Fruit fly (Drosophila melanogaster) whole organism, embryonic: ENCODE results near the gene CG10947.
A peak's percentile ranks its signal among the peaks of the same experiment; 100 is the strongest.

Experiments used
- Atf3 ChIP-seq: fragments of 200-800 bp; sonication (Bioruptor generic); optimal IDR thresholded peaks from 3 replicates; lab custom pipeline; 2016; ENCODE audit warnings: missing biosample characterization, missing genetic modification characterization
- BEAF-32 ChIP-seq: fragments of 200-800 bp; sonication (Bioruptor generic); optimal IDR thresholded peaks from 3 replicates; lab custom pipeline; 2017; ENCODE audit warnings: missing biosample characterization, missing genetic modification characterization, mild to moderate bottlenecking, moderate library complexity, missing genetic modification reagents
- C15 ChIP-seq: fragments of 200-800 bp; sonication (Bioruptor generic); IDR thresholded peaks from 3 replicates; pipeline ENCODE4 v1.3.6; 2022; ENCODE audit warnings: missing biosample characterization, missing genetic modification characterization
- CG10267 ChIP-seq: fragments of 200-800 bp; sonication (Bioruptor generic); optimal IDR thresholded peaks from 2 replicates; lab custom pipeline; 2018; ENCODE audit warnings: missing biosample characterization, mild to moderate bottlenecking, missing genetic modification characterization, moderate library complexity
- CG14441 ChIP-seq: fragments of 200-800 bp; sonication (Bioruptor generic); IDR thresholded peaks from 2 replicates; pipeline ENCODE4 v1.3.6; 2022; ENCODE audit warnings: missing biosample characterization, missing genetic modification characterization
- CG14710 ChIP-seq: fragments of 200-800 bp; sonication (Bioruptor generic); optimal IDR thresholded peaks from 3 replicates; lab custom pipeline; 2019; ENCODE audit warnings: missing biosample characterization, mild to moderate bottlenecking, missing genetic modification characterization, moderate library complexity
- CG17912 ChIP-seq: fragments of 200-800 bp; sonication (Bioruptor generic); optimal IDR thresholded peaks from 2 replicates; lab custom pipeline; 2018; ENCODE audit warnings: missing biosample characterization, mild to moderate bottlenecking, missing genetic modification characterization
- CG30403 ChIP-seq: fragments of 200-800 bp; sonication (Bioruptor generic); optimal IDR thresholded peaks from 3 replicates; lab custom pipeline; 2016; ENCODE audit warnings: missing biosample characterization, missing genetic modification characterization
- CG30431 ChIP-seq: fragments of 200-800 bp; sonication (Bioruptor generic); optimal IDR thresholded peaks from 2 replicates; lab custom pipeline; 2017; ENCODE audit warnings: missing biosample characterization, missing genetic modification characterization
- CG3065 ChIP-seq: fragments of 200-800 bp; sonication (Bioruptor generic); optimal IDR thresholded peaks from 2 replicates; lab custom pipeline; 2016; ENCODE audit warnings: missing biosample characterization, missing genetic modification characterization
- CG31441 ChIP-seq: fragments of 200-800 bp; sonication (Bioruptor generic); IDR thresholded peaks from 2 replicates; pipeline ENCODE4 v1.3.6; 2022; ENCODE audit warnings: missing biosample characterization, missing genetic modification characterization
- CG3726 ChIP-seq: fragments of 200-800 bp; sonication (Bioruptor generic); IDR thresholded peaks from 3 replicates; pipeline ENCODE4, ENCODE4 v1.3.6; 2022; ENCODE audit warnings: missing biosample characterization, missing genetic modification characterization
- CG3995 ChIP-seq: fragments of 200-800 bp; sonication (Bioruptor generic); optimal IDR thresholded peaks from 3 replicates; lab custom pipeline; 2016; ENCODE audit warnings: missing biosample characterization, missing genetic modification characterization
- CG4404 ChIP-seq: fragments of 200-800 bp; sonication (Bioruptor generic); IDR thresholded peaks from 2 replicates; pipeline ENCODE4 v1.3.6; 2022; ENCODE audit warnings: missing biosample characterization, missing genetic modification characterization
- CG6813 ChIP-seq: fragments of 200-800 bp; sonication (Bioruptor generic); optimal IDR thresholded peaks from 2 replicates; lab custom pipeline; 2017; ENCODE audit warnings: missing biosample characterization, missing genetic modification characterization, mild to moderate bottlenecking, moderate library complexity, missing genetic modification reagents
- Camta ChIP-seq: fragments of 200-800 bp; sonication (Bioruptor generic); optimal IDR thresholded peaks from 2 replicates; lab custom pipeline; 2016; ENCODE audit warnings: missing biosample characterization, missing genetic modification characterization
- E2f1 ChIP-seq: fragments of 200-800 bp; sonication (Bioruptor generic); IDR thresholded peaks from 2 replicates; pipeline ENCODE4 v1.3.6; 2022; ENCODE audit warnings: missing biosample characterization, missing genetic modification characterization
- E2f2 ChIP-seq: fragments of 200-800 bp; sonication (Bioruptor generic); IDR thresholded peaks from 2 replicates; pipeline ENCODE4 v1.3.6; 2022; ENCODE audit warnings: missing biosample characterization, missing genetic modification characterization
- Fer2 ChIP-seq: fragments of 200-800 bp; sonication (Bioruptor generic); optimal IDR thresholded peaks from 2 replicates; lab custom pipeline; 2018; ENCODE audit warnings: missing biosample characterization, mild to moderate bottlenecking, missing genetic modification characterization, moderate library complexity
- HmgD ChIP-seq: fragments of 200-800 bp; sonication (Bioruptor generic); optimal IDR thresholded peaks from 3 replicates; lab custom pipeline; 2016; ENCODE audit warnings: missing biosample characterization, missing genetic modification characterization
- Hmr ChIP-seq: fragments of 200-800 bp; sonication (Bioruptor generic); optimal IDR thresholded peaks from 3 replicates; lab custom pipeline; 2017; ENCODE audit warnings: mild to moderate bottlenecking, missing biosample characterization, missing genetic modification reagents, missing genetic modification characterization
- Jarid2 ChIP-seq: fragments of 200-800 bp; sonication (Bioruptor generic); optimal IDR thresholded peaks from 3 replicates; lab custom pipeline; 2017; ENCODE audit warnings: mild to moderate bottlenecking, missing biosample characterization, missing genetic modification reagents, missing genetic modification characterization
- NC2α ChIP-seq: fragments of 200-800 bp; sonication (Bioruptor generic); optimal IDR thresholded peaks from 2 replicates; lab custom pipeline; 2016; ENCODE audit warnings: missing biosample characterization, missing genetic modification characterization
- NFAT ChIP-seq: fragments of 200-800 bp; sonication (Bioruptor generic); IDR thresholded peaks from 2 replicates; pipeline ENCODE4 v1.3.6; 2022; ENCODE audit warnings: missing biosample characterization, missing genetic modification characterization
- Xrp1 ChIP-seq: fragments of 200-800 bp; sonication (Bioruptor generic); IDR thresholded peaks from 2 replicates; pipeline ENCODE4 v1.3.6; 2022; ENCODE audit warnings: missing biosample characterization, missing genetic modification characterization
- bcd ChIP-seq: fragments of 200-800 bp; sonication (Bioruptor generic); optimal IDR thresholded peaks from 2 replicates; lab custom pipeline; 2017; ENCODE audit warnings: missing biosample characterization, mild to moderate bottlenecking, missing genetic modification characterization
- da ChIP-seq: fragments of 200-800 bp; sonication (Bioruptor generic); optimal IDR thresholded peaks from 2 replicates; lab custom pipeline; 2016; ENCODE audit warnings: missing biosample characterization, missing genetic modification characterization
- disco-r ChIP-seq: fragments of 200-800 bp; sonication (Bioruptor generic); optimal IDR thresholded peaks from 2 replicates; lab custom pipeline; 2016; ENCODE audit warnings: missing biosample characterization, missing genetic modification characterization
- eyg ChIP-seq: fragments of 200-800 bp; sonication (Bioruptor generic); optimal IDR thresholded peaks from 3 replicates; lab custom pipeline; 2016; ENCODE audit warnings: missing biosample characterization, missing genetic modification characterization
- fu2 ChIP-seq: fragments of 200-800 bp; sonication (Bioruptor generic); optimal IDR thresholded peaks from 2 replicates; lab custom pipeline; 2016; ENCODE audit warnings: missing biosample characterization, missing genetic modification characterization
- gce ChIP-seq: fragments of 200-800 bp; sonication (Bioruptor generic); IDR thresholded peaks from 3 replicates; pipeline ENCODE4 v1.3.6; 2022; ENCODE audit warnings: missing biosample characterization, missing genetic modification characterization
- gem ChIP-seq: fragments of 200-800 bp; sonication (Bioruptor generic); optimal IDR thresholded peaks from 2 replicates; lab custom pipeline; 2019; ENCODE audit warnings: missing biosample characterization, mild to moderate bottlenecking, missing genetic modification characterization, moderate library complexity
- gfzf ChIP-seq: fragments of 200-800 bp; sonication (Bioruptor generic); optimal IDR thresholded peaks from 2 replicates; lab custom pipeline; 2016; ENCODE audit warnings: missing biosample characterization, mild to moderate bottlenecking, missing genetic modification characterization, moderate library complexity
- ham ChIP-seq: fragments of 200-800 bp; sonication (Bioruptor generic); IDR thresholded peaks from 2 replicates; pipeline ENCODE4 v1.3.6; 2022; ENCODE audit warnings: missing biosample characterization, missing genetic modification characterization
- hkb ChIP-seq, 2 experiments: fragments of 200-800 bp in 1 of 2; fragments of >200 bp in 1 of 2; sonication (Bioruptor generic) in 1 of 2; IDR thresholded peaks in 1 of 2; optimal IDR thresholded peaks in 1 of 2; 2 replicates each; pipeline versions ENCODE4 v1.3.6 to Lab custom; 2017 to 2022; ENCODE audit warnings: missing biosample characterization in 1 of 2, missing genetic modification characterization in 1 of 2
- hth ChIP-seq: fragments of >200 bp; optimal IDR thresholded peaks from 2 replicates; lab custom pipeline; 2017; ENCODE audit warnings: inconsistent platforms
- kay ChIP-seq: fragments of 200-800 bp; sonication (Bioruptor generic); optimal IDR thresholded peaks from 2 replicates; lab custom pipeline; 2016; ENCODE audit warnings: missing biosample characterization, missing genetic modification characterization
- knrl ChIP-seq: fragments of 200-800 bp; sonication (Bioruptor generic); IDR thresholded peaks from 3 replicates; pipeline ENCODE4 v1.3.6; 2022; ENCODE audit warnings: missing biosample characterization, missing genetic modification characterization; ENCODE audit not compliant: partially characterized antibody
- mirr ChIP-seq: fragments of 200-800 bp; sonication (Bioruptor generic); optimal IDR thresholded peaks from 3 replicates; lab custom pipeline; 2018; ENCODE audit warnings: missing biosample characterization, mild to moderate bottlenecking, missing genetic modification characterization
- nmo ChIP-seq: fragments of 200-800 bp; sonication (Bioruptor generic); optimal IDR thresholded peaks from 2 replicates; lab custom pipeline; 2018; ENCODE audit warnings: missing biosample characterization, mild to moderate bottlenecking, missing genetic modification characterization, moderate library complexity
- oc ChIP-seq: fragments of 200-800 bp; sonication (Bioruptor generic); optimal IDR thresholded peaks from 2 replicates; lab custom pipeline; 2018; ENCODE audit warnings: missing biosample characterization, mild to moderate bottlenecking, missing genetic modification characterization, moderate library complexity
- otp ChIP-seq: fragments of 200-800 bp; sonication (Bioruptor generic); IDR thresholded peaks from 3 replicates; pipeline ENCODE4, ENCODE4 v1.3.6; 2022; ENCODE audit warnings: missing biosample characterization, missing genetic modification characterization
- phol ChIP-seq: fragments of 200-800 bp; sonication (Bioruptor generic); optimal IDR thresholded peaks from 3 replicates; lab custom pipeline; 2018; ENCODE audit warnings: missing biosample characterization, mild to moderate bottlenecking, missing genetic modification characterization, moderate library complexity
- salm ChIP-seq: fragments of 200-800 bp; sonication (Bioruptor generic); optimal IDR thresholded peaks from 2 replicates; lab custom pipeline; 2018; ENCODE audit warnings: missing biosample characterization, mild to moderate bottlenecking, missing genetic modification characterization
- schlank ChIP-seq: fragments of 200-800 bp; sonication (Bioruptor generic); optimal IDR thresholded peaks from 2 replicates; lab custom pipeline; 2018; ENCODE audit warnings: missing biosample characterization, mild to moderate bottlenecking, missing genetic modification characterization
- slou ChIP-seq: fragments of 200-800 bp; sonication (Bioruptor generic); optimal IDR thresholded peaks from 3 replicates; lab custom pipeline; 2016; ENCODE audit warnings: missing biosample characterization, missing genetic modification characterization
- ssp ChIP-seq: fragments of 200-800 bp; sonication (Bioruptor generic); IDR thresholded peaks from 2 replicates; pipeline ENCODE4 v1.3.6; 2022; ENCODE audit warnings: missing biosample characterization, missing genetic modification characterization
- tap ChIP-seq: fragments of 200-800 bp; optimal IDR thresholded peaks from 3 replicates; lab custom pipeline; 2019; ENCODE audit warnings: missing biosample characterization, mild to moderate bottlenecking, missing genetic modification characterization, moderate library complexity
- tll ChIP-seq, 2 experiments: fragments of 200-800 bp in 1 of 2; fragments of >200 bp in 1 of 2; sonication (Bioruptor generic) in 1 of 2; optimal IDR thresholded peaks; 2 replicates each; lab custom pipeline; 2017 to 2019; ENCODE audit warnings: missing biosample characterization in 2 of 2, missing genetic modification characterization in 2 of 2, mild to moderate bottlenecking in 1 of 2, moderate library complexity in 1 of 2
- toy ChIP-seq: fragments of 200-800 bp; sonication (Bioruptor generic); IDR thresholded peaks from 2 replicates; pipeline ENCODE4 v1.3.6; 2022; ENCODE audit warnings: missing biosample characterization, missing genetic modification characterization

CG10947 gene

dm6 chr2L:20414750-20415211 is at the start of gene CG10947 (continued):
- TF ChIP-seq CG14710 (tag; lab: Kevin White, UChicago): peak; percentile 28
- TF ChIP-seq toy (GFP tag; lab: Robert Waterston, UW): 0 out of 2 replicates have a peak, but pooled peaks have one; percentile 32
- TF ChIP-seq Xrp1: peak; percentile 71
- TF ChIP-seq CG30431 (GFP tag; lab: Kevin White, UChicago): peak; percentile 42
- no peak for TF ChIP-seq gce
- TF ChIP-seq nmo (GFP tag; lab: Kevin White, UChicago): peak; percentile 60
- TF ChIP-seq mirr (GFP tag; lab: Kevin White, UChicago): no peak
- TF ChIP-seq CG31441 (GFP tag; lab: Robert Waterston, UW): peak; percentile 37; the same call in 1 of the 2 replicates
- TF ChIP-seq slou (GFP tag; lab: Kevin White, UChicago): no peak
- TF ChIP-seq NC2α: peak; percentile 25
- TF ChIP-seq E2f2 (GFP tag; lab: Robert Waterston, UW): peak; percentile 95
- peak; percentile 48 for TF ChIP-seq gem (tag; lab: Kevin White, UChicago)
- peak; percentile 59 for TF ChIP-seq Camta (GFP tag; lab: Kevin White, UChicago)
- peak; percentile 67 for TF ChIP-seq CG30403 (GFP tag; lab: Kevin White, UChicago)
- no peak for TF ChIP-seq CG3065
- no peak for TF ChIP-seq kay (GFP tag; lab: Kevin White, UChicago)
- TF ChIP-seq bcd (GFP tag; lab: Kevin White, UChicago): peak; percentile 64
- TF ChIP-seq Atf3 (GFP tag; lab: Kevin White, UChicago): peak; percentile 65
- peak; percentile 35 for TF ChIP-seq CG6813 (GFP tag; lab: Kevin White, UChicago)
- peak; percentile 33 for TF ChIP-seq ssp (GFP tag; lab: Robert Waterston, UW)
- TF ChIP-seq disco-r (GFP tag; lab: Kevin White, UChicago): peak; percentile 21
- TF ChIP-seq hth: no peak
- TF ChIP-seq fu2 (GFP tag; lab: Kevin White, UChicago): peak; percentile 43
- no peak for TF ChIP-seq oc (tag; lab: Kevin White, UChicago)
- TF ChIP-seq CG3995: peak; percentile 14
- TF ChIP-seq schlank: no peak
- TF ChIP-seq CG17912 (GFP tag; lab: Kevin White, UChicago): peak; percentile 82
- TF ChIP-seq NFAT: peak; percentile 64
- no peak for TF ChIP-seq Jarid2
- TF ChIP-seq CG14441: peak; percentile 55
- TF ChIP-seq salm: no peak
- no peak for TF ChIP-seq hkb (optimal IDR thresholded peaks at IDR 0.05; lab: Kevin White, UChicago)
- TF ChIP-seq hkb (GFP tag; IDR thresholded peaks at IDR 0.05; lab: Robert Waterston, UW): peak; percentile 60; the same call in 1 of the 2 replicates
- TF ChIP-seq phol (tag; lab: Kevin White, UChicago): peak; percentile 41
- peak; percentile 38 for TF ChIP-seq HmgD (GFP tag; lab: Kevin White, UChicago)
- peak; percentile 57 for TF ChIP-seq knrl
- peak; percentile 75; the same call in 2 of the 3 replicates for TF ChIP-seq otp
- peak; percentile 57 for TF ChIP-seq eyg (GFP tag; lab: Kevin White, UChicago)
- TF ChIP-seq BEAF-32 (GFP tag; lab: Kevin White, UChicago): peak; percentile 70
- no peak for TF ChIP-seq E2f1 (GFP tag; lab: Robert Waterston, UW)
- TF ChIP-seq gfzf (GFP tag; lab: Kevin White, UChicago): peak; percentile 16
- TF ChIP-seq Hmr (GFP tag; lab: Kevin White, UChicago): peak; percentile 75
- peak; percentile 0 for TF ChIP-seq tap
- TF ChIP-seq CG4404: no peak
- peak; percentile 69 for TF ChIP-seq da
- TF ChIP-seq CG3726: no peak
- TF ChIP-seq C15: no peak
- TF ChIP-seq Fer2 (tag; lab: Kevin White, UChicago): peak; percentile 21
- peak; percentile 81 for TF ChIP-seq CG10267 (tag; lab: Kevin White, UChicago)
- no peak for TF ChIP-seq ham
- TF ChIP-seq tll (GFP tag; optimal IDR thresholded peaks at IDR 0.05; lab: Kevin White, UChicago): no peak
